Fruit fly (Drosophila melanogaster): ENCODE measurements around the gene CCT4.

dm6 chr2L:12651040-12651439 is 41.7 kb downstream of the CCT4 start:
- no peak for TF ChIP-seq CG12768 (GFP tag; optimal IDR thresholded peaks at IDR 0.05)
- TF ChIP-seq CG7045 (GFP tag; optimal IDR thresholded peaks at IDR 0.05) = no peak
- no peak for TF ChIP-seq pad (GFP tag; optimal IDR thresholded peaks at IDR 0.05)
- TF ChIP-seq bab1 (GFP tag; optimal IDR thresholded peaks at IDR 0.05) = no peak

Data from whole organism, adult.